Worm (Caenorhabditis elegans) whole organism, L4/young adult: ENCODE measurements around the gene W04G3.7.

Experiments used
- W03F9.2 ChIP-seq: fragments of 150-350 bp; optimal IDR thresholded peaks from 2 replicates; lab custom pipeline; 2014; ENCODE audit warnings: missing biosample characterization, missing genetic modification characterization
- him-1 ChIP-seq: sonication (generic microtip); optimal IDR thresholded peaks from 2 replicates; lab custom pipeline; 2016; ENCODE audit warnings: missing genotype, missing genetic modification reagents, missing genetic modification characterization, missing compliant biosample characterization

DNA sequence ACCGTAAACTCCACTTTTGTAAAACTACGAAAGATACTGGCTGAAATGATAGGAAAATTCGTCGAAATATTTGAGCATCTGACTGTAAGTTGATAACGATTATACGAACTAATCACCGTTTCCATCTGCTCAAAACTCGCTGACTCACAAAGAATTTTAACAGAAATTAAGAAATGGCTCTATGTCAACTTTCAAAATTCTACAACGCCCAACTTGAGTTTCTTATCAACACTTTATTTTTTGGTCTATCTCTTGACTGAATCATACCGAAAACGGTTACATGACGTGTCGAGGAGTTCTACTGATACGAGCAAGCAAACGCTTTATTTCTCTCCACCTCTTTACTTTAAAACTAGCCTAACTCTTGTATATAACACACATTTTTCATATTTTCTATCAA lies 37.9 kb downstream of the W04G3.7 start, which contains the start of gene clc-1:
- no peak for TF ChIP-seq him-1
- TF ChIP-seq W03F9.2 (tag; lab: Kevin White, UChicago): no peak
